Worm (Caenorhabditis elegans): Measurements from ENCODE around the gene frm-7.

frm-7 gene

DNA sequence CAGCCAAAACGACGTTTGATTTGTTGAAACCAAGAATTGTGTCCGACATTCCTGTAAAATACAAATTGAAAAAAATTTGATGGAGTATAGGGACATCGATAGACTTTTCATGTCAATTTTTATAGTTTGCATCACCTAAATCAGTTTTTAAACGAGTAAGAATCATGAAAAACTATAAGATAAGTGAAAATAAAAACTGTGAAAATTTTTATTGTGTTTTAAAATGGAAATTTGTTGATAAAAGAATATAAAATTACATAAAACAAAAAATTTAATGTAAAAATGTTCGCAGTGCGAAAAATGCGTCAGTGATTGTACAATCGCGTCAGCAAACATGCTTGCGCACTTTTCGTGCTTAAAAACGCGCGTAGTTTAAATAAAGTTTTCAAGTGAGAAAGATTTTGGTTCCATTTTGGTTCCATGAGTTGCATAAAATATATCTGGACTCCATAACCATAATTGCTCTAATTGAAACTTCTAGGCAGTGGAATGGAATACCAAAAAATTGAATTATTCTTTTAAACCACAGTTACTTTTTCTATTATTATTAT lies 41.2 kb downstream of the frm-7 start, which contains the start of gene tomm-20 (continued):
- TF ChIP-seq nhr-77 (tag; optimal IDR thresholded peaks at IDR 0.05) (peak; percentile 84), alr-1 (tag; optimal IDR thresholded peaks at IDR 0.05; ENCODE audit: borderline replicate concordance) (no peak), nhr-28 (tag; optimal IDR thresholded peaks at IDR 0.05) (no peak), Y116A8C.19 (tag; optimal IDR thresholded peaks at IDR 0.05; ENCODE audit: borderline replicate concordance) (no peak), xbp-1 (tag; optimal IDR thresholded peaks at IDR 0.05) (peak; percentile 93), isw-1 (GFP tag; IDR thresholded peaks at IDR 0.05) (peak; percentile 90), snu-23 (GFP tag; optimal IDR thresholded peaks at IDR 0.05) (peak; percentile 96), irx-1 (tag; optimal IDR thresholded peaks at IDR 0.05) (peak; percentile 89), efl-3 (GFP tag; optimal IDR thresholded peaks at IDR 0.05) (peak; percentile 44), ceh-88 (GFP tag; IDR thresholded peaks at IDR 0.05) (peak; percentile 59; the same call in 1 of the 2 replicates), nhr-20 (tag; optimal IDR thresholded peaks at IDR 0.05) (peak; percentile 95)

DNA sequence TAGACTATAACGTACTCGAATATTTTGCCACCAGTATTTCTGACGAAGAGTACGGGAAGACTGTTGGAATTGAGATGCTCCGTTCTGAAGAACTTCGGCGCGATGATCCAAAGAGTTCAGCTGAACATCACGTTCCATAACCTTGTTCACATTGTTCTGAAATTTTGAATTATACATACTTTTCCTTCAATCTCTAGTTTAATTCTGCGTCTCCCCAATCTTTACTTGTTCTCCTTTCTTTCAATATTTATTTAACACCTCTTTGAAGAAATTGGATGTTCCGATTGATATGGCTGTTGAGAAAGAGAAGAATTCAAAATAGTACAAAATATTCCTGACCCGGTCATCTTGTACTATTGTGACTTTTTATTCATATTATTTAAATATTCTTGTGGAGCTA lies 42.6 kb downstream of the frm-7 start, which contains the start of gene F23H12.3:
TSS of gene F23H12.3 (plus strand) at position 301 of the 400 bp plus-strand sequence.
- TF ChIP-seq pag-3 (tag; optimal IDR thresholded peaks at IDR 0.05; ENCODE audit: borderline replicate concordance, insufficient read depth), result no peak

DNA sequence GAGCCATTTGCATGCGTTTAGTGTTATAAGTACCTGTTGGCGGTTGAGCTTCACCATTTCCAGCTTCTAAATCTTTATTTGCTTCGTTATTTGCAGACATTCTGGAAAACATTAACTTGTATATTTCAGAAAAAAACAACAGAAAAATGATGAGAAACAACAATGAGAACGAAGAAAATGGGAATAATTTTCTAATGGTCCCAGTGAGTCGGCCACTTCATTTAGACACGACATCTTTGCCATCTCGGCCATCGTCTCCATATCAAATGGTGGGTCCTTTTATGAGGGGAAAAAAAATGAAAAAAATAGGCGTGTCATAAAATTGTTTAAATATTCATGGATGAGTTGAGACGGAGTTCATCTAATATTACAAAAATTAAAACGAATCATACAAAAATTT lies 43.5 kb downstream of the frm-7 start, which contains the start of gene snb-2:
TSS of gene snb-2 (minus strand) at position 101 of the 400 bp plus-strand sequence.
- no peak for TF ChIP-seq tbx-2 (tag; optimal IDR thresholded peaks at IDR 0.05)

DNA sequence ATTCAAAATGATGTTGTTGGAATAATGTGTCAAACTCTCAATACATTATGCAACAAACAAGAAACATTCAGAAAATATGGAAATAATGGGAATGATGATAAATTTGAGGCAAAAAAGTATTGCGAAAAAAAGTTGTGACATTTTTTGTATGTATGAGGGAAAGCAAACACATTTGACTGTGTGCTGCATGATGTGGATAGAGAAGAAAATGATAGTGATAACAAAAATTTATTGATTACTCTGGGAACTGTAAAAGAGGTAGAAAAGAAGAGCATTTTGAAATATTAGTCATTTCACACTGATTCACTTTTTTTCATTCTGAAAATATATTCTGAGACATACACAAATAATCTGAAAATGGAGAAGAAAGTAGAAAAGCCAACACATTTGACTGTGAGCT lies 45.6 kb downstream of the frm-7 start:
- TF ChIP-seq ces-1 (GFP tag; optimal IDR thresholded peaks at IDR 0.05) (no peak), sup-37 (GFP tag; optimal IDR thresholded peaks at IDR 0.05) (no peak), snu-23 (GFP tag; optimal IDR thresholded peaks at IDR 0.05) (no peak), elt-2 (tag; optimal IDR thresholded peaks at IDR 0.05) (peak; percentile 26), ceh-8 (GFP tag; optimal IDR thresholded peaks at IDR 0.05) (no peak), blmp-1 (tag; optimal IDR thresholded peaks at IDR 0.05) (no peak), lin-35 (GFP tag; optimal IDR thresholded peaks at IDR 0.05) (peak in 1 of 2 experiments; percentile 6), lin-14 (GFP tag; optimal IDR thresholded peaks at IDR 0.05) (no peak)

DNA sequence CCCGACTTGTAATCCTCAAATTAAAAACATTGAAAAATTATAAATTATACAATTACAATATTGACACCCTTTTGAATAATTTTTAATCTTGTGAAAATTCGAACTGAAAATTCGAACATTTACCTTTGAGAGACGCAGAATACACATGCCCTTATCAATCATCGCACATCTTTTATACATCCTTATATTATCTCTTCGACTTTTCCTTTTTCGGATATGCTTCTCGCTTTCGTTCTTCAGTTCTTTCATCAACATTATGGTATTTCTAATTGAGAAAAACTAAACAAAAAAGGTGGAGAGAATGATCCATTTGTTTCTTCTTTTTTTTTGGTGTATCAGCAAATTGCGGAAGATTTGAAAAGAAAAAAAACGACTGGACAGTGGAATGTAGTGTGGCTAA lies 47.1 kb downstream of the frm-7 start:
- TF ChIP-seq blmp-1 (tag; optimal IDR thresholded peaks at IDR 0.05) (peak; percentile 96), ceh-63 (GFP tag; optimal IDR thresholded peaks at IDR 0.05) (no peak)

DNA sequence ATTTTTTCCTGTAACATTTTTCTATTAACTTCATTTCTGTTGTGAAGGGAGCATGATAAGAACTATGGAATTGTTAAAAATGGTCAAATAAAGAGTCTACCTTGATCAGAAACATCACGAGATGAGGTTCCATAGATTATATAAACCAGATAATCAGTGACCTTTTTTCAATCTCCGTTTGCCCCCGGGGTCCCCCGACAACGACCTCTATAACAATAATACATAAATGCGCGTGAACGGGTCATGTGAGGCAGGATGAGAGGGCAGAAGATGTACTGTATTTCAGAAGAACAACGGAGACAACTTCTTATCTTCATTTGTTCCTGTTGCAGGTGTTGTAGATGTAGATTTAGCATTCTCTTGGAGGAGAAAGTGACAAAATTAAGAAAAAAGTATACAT lies 49.6 kb downstream of the frm-7 start:
- TF ChIP-seq elt-3 (tag; optimal IDR thresholded peaks at IDR 0.05), result peak in 1 of 6 experiments; percentile 7
- peak; percentile 29 for TF ChIP-seq blmp-1 (tag; optimal IDR thresholded peaks at IDR 0.05)
- TF ChIP-seq efl-1 (optimal IDR thresholded peaks at IDR 0.05), result no peak
- TF ChIP-seq efl-1 (GFP tag; optimal IDR thresholded peaks at IDR 0.05 in 1 of 2), result peak in 1 of 2 experiments; percentile 78
- no peak for TF ChIP-seq irx-1 (tag; optimal IDR thresholded peaks at IDR 0.05)
- TF ChIP-seq egl-13 (tag; optimal IDR thresholded peaks at IDR 0.05), result no peak
- no peak for TF ChIP-seq jun-1 (tag; optimal IDR thresholded peaks at IDR 0.05)
- no peak for TF ChIP-seq fkh-8 (tag; optimal IDR thresholded peaks at IDR 0.05)
- TF ChIP-seq isw-1 (GFP tag; IDR thresholded peaks at IDR 0.05), result no peak
- peak; percentile 3 for TF ChIP-seq nhr-20 (tag; optimal IDR thresholded peaks at IDR 0.05)

DNA sequence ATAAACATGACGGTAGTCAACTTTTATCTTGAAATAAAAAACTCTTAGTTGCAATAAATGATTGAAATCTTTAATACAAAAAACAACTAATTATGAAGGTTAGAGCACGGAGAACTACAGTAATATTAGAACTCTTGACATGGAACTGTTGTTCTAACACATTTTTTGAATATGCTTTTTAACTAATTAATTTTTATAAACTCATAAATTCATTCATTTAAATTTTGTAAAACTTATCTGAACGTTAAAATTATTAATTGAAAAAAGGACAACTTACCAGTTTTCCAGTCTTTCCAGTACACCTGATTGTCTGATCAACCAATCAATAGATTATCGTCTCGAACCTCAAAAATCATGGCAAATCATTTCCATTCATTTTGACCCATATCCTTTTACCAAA lies 50.2 kb downstream of the frm-7 start, which contains the start of gene sqt-3:
TSS of gene sqt-3 (plus strand) at position 301 of the 400 bp plus-strand sequence.
- TF ChIP-seq unc-30 (tag; optimal IDR thresholded peaks at IDR 0.05), result no peak
- TF ChIP-seq mab-9 (GFP tag; IDR thresholded peaks at IDR 0.05), result no peak

Measured in whole organism, L1 larva.